Fruit fly (Drosophila melanogaster) S2 (cell line): ENCODE data around the gene GstO1.
A peak's percentile ranks its signal among the peaks of the same experiment; 100 is the strongest.

Experiments
- CG8478 ChIP-seq: fragments of >200 bp; optimal IDR thresholded peaks from 2 replicates; lab custom pipeline; 2018
- CTCF ChIP-seq, 2 experiments: fragments of >200 bp; optimal IDR thresholded peaks; 2 replicates each; lab custom pipeline; 2018

Gene GstO1

dm6 chr3L:8524816-8525625 lies at the start of gene GstO1, which contains the start of gene foi:
Gene GstO1 (minus strand): TSS chr3L:8524866.
Gene foi (plus strand): TSS chr3L:8525244.
- TF ChIP-seq CTCF (optimal IDR thresholded peaks at IDR 0.05; lab: Kevin White, UChicago) = peak in 1 of 2 experiments; percentile 31
- TF ChIP-seq CG8478 (lab: Kevin White, UChicago) = no peak

- no peak for TF ChIP-seq CTCF (optimal IDR thresholded peaks at IDR 0.05; lab: Kevin White, UChicago)
- TF ChIP-seq CG8478 (lab: Kevin White, UChicago) = no peak
These were observed 36.0 kb upstream of the GstO1 start for dm6 chr3L:8560637-8561036.

dm6 chr3L:8559754-8560328 lies 35.2 kb upstream of the GstO1 start:
- TF ChIP-seq CTCF (optimal IDR thresholded peaks at IDR 0.05; lab: Kevin White, UChicago) (no peak), CG8478 (lab: Kevin White, UChicago) (no peak)

dm6 chr3L:8557018-8557417 lies 32.4 kb upstream of the GstO1 start:
- TF ChIP-seq CG8478 (lab: Kevin White, UChicago) (no peak), CTCF (optimal IDR thresholded peaks at IDR 0.05; lab: Kevin White, UChicago) (no peak)

dm6 chr3L:8554024-8554642 lies 29.5 kb upstream of the GstO1 start:
- TF ChIP-seq CTCF (optimal IDR thresholded peaks at IDR 0.05; lab: Kevin White, UChicago) = no peak
- no peak for TF ChIP-seq CG8478 (lab: Kevin White, UChicago)

- TF ChIP-seq CTCF (optimal IDR thresholded peaks at IDR 0.05; lab: Kevin White, UChicago) = no peak
- TF ChIP-seq CG8478 (lab: Kevin White, UChicago) = no peak
These were observed 28.5 kb upstream of the GstO1 start for dm6 chr3L:8553125-8553524.

dm6 chr3L:8550836-8551235 lies 26.2 kb upstream of the GstO1 start:
- no peak for TF ChIP-seq CG8478 (lab: Kevin White, UChicago)
- no peak for TF ChIP-seq CTCF (optimal IDR thresholded peaks at IDR 0.05; lab: Kevin White, UChicago)

- TF ChIP-seq CTCF (optimal IDR thresholded peaks at IDR 0.05; lab: Kevin White, UChicago) = no peak
- no peak for TF ChIP-seq CG8478 (lab: Kevin White, UChicago)
These were observed 24.7 kb upstream of the GstO1 start for dm6 chr3L:8549183-8549890.

dm6 chr3L:8547104-8547523 lies 22.4 kb upstream of the GstO1 start:
- TF ChIP-seq CTCF (optimal IDR thresholded peaks at IDR 0.05; lab: Kevin White, UChicago) (no peak), CG8478 (lab: Kevin White, UChicago) (no peak)

dm6 chr3L:8546355-8546771 lies 21.7 kb upstream of the GstO1 start:
- TF ChIP-seq CTCF (optimal IDR thresholded peaks at IDR 0.05; lab: Kevin White, UChicago) = no peak
- no peak for TF ChIP-seq CG8478 (lab: Kevin White, UChicago)

dm6 chr3L:8545473-8545872 lies 20.8 kb upstream of the GstO1 start:
- TF ChIP-seq CTCF (optimal IDR thresholded peaks at IDR 0.05; lab: Kevin White, UChicago) = no peak

dm6 chr3L:8544710-8545109 lies 20.0 kb upstream of the GstO1 start, which contains the start of gene rhea:
Gene rhea (plus strand): TSS chr3L:8545001.
- TF ChIP-seq CTCF (optimal IDR thresholded peaks at IDR 0.05; lab: Kevin White, UChicago) = no peak
- TF ChIP-seq CG8478 (lab: Kevin White, UChicago) = no peak

- TF ChIP-seq CTCF (optimal IDR thresholded peaks at IDR 0.05; lab: Kevin White, UChicago) = no peak
- no peak for TF ChIP-seq CG8478 (lab: Kevin White, UChicago)
These were observed 19.2 kb upstream of the GstO1 start for dm6 chr3L:8543866-8544265.

- TF ChIP-seq CTCF (optimal IDR thresholded peaks at IDR 0.05; lab: Kevin White, UChicago) (no peak), CG8478 (lab: Kevin White, UChicago) (no peak)
These were observed 17.5 kb upstream of the GstO1 start for dm6 chr3L:8542213-8542612.
